Fruit fly (Drosophila melanogaster): ENCODE measurements around the gene His3.3B.
A peak's percentile ranks its signal among the peaks of the same experiment; 100 is the strongest.

Gene His3.3B

dm6 chrX:9163110-9163509, 6.6 kb upstream of the His3.3B start, which contains the start of gene mei-P26:
Gene mei-P26 (plus strand): TSS chrX:9163255.
- TF ChIP-seq CTCF (optimal IDR thresholded peaks at IDR 0.05) (no peak), CG8478 (optimal IDR thresholded peaks at IDR 0.05) (no peak)

DNA sequence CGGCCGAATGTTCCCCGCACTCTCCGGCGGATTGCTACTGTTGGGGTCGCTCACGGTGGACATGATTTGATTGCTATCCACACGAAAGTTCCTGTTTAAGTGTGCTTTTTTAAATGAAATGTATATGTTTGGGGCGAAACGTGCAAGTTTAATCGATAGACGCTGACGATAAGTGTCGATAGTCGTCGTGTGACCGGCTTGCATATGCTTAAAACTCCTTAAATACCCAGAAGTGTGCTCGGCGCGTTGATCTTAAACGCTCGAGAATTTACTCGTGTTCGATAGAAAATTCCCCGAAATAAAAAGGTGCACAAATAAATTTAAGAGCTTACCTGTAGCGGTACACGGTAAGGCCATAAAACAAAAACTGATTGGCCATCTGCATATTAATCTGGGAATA, 5.4 kb upstream of the His3.3B start, which contains the start of the genes Zpr1 and CG44532:
Gene Zpr1, minus strand, starts transcription at position 179 of the 400 bp plus-strand sequence.
Gene CG44532, plus strand, starts transcription at position 181 of the 400 bp plus-strand sequence.
- no peak for TF ChIP-seq CG8478 (optimal IDR thresholded peaks at IDR 0.05)

DNA sequence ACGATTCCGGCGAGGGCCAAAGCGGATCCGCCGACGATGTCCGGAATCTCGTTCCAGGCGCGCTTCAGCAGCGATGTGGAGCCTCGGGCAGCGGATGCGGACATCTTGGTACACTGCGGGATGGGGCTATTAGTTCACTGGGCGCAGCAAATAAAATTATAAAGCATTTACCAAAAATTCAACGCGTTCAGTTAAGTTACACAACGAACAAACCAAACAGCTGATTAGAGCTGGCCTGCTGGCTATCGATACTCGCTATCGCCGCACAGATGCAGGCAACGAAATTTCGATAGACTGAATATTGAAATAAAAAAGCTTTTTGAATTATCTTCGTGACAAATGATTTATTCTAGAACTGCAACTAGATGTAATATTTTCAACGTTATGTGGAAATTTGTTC, 3.3 kb upstream of the His3.3B start, which contains the start of gene NdufA3:
Gene NdufA3, minus strand, starts transcription at position 317 of the 400 bp plus-strand sequence.
- TF ChIP-seq CTCF (optimal IDR thresholded peaks at IDR 0.05) (no peak), CG8478 (optimal IDR thresholded peaks at IDR 0.05) (no peak)

- TF ChIP-seq CTCF (optimal IDR thresholded peaks at IDR 0.05) (no peak), CG8478 (optimal IDR thresholded peaks at IDR 0.05) (no peak)
Measured at dm6 chrX:9158366-9158765, 1.9 kb upstream of the His3.3B start, which contains the start of the genes Ost48 and Dlip1. Gene Ost48 (minus strand): TSS chrX:9158515. Gene Dlip1 (plus strand): TSS chrX:9158622.

DNA sequence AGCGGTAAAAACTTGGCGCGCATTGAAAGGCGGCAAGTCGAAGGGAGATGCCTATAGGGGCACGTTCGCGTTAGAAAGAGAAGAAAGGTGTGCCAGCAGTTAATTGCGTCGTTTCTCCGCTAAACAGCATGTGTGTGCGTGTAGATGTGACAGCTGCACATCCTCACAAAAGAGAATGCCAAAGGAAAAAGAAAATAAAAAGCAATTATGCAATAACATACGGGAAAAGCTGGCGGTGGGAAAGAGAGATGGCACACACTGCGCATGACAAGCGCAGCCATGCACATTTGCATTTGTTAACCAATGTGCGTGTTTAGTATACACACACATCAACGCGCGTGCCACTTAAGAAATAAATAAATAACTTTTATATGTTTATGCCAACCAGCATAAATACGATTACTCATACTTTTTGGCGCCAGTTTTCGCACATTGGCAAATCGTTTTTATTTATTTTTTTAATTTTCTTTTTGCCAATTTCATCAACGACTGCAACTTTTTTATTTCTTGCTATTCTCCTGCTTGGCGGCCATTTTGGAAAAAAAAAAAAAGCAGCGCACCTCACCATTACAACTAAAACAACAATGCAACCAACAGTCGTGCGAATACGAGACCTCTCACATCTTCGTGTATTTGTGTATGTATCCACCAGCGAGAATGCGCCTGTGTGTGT, 618 bp downstream of the His3.3B start:
- peak in 1 of 2 experiments; percentile 16 for TF ChIP-seq CTCF (optimal IDR thresholded peaks at IDR 0.05)
- no peak for TF ChIP-seq CG8478 (optimal IDR thresholded peaks at IDR 0.05)

DNA sequence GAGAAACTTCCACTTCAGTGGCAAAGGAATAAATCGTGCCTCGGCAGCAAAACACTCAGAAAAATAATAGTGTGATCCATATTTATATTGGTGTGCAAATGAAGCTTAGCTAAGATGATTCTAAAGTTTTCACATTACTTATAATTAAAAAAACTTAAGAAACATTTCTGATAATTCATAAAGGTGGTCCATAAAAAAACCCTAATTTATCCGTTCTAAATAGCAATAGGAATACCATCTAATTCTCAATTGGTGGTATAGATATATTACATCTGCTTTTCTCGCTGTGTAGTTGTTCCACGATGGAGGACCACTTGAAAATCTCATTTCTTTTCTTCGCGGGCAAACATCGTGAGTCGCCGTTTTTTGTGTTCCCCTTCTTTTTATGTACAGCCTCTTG, 1.3 kb downstream of the His3.3B start:
- TF ChIP-seq CTCF (optimal IDR thresholded peaks at IDR 0.05) (no peak), CG8478 (optimal IDR thresholded peaks at IDR 0.05) (no peak)

DNA sequence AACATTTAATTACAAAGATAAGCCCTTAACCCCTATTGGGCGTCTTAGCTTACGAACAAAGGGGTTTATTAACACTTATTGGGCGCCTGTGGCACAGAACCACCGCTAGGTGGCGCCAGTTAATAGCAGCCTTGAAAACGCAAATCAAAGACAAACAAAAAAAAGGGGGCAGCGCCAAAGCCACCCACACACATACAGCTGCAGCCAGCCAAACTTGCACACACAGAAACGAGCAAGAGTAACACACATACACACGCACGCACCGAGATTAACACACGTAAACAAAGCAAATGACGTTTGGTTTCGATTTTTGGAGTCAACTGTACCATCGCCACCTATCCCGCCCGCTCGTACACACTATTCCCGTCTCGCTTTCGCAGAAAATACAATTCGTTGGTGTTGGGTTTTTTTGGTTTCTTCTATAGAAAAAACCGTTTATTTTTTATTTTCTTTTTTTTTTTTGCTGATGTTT, 4.3 kb downstream of the His3.3B start:
- no peak for TF ChIP-seq CG8478 (optimal IDR thresholded peaks at IDR 0.05)
- TF ChIP-seq CTCF (optimal IDR thresholded peaks at IDR 0.05) = peak; percentile 85 to 89

dm6 chrX:9148989-9149522, 7.4 kb downstream of the His3.3B start, which contains the start of the genes fh and Bap111:
Gene fh (minus strand): TSS chrX:9149071.
Gene Bap111 (plus strand): TSS chrX:9149309.
- TF ChIP-seq CTCF (optimal IDR thresholded peaks at IDR 0.05) = no peak
- no peak for TF ChIP-seq CG8478 (optimal IDR thresholded peaks at IDR 0.05)

DNA sequence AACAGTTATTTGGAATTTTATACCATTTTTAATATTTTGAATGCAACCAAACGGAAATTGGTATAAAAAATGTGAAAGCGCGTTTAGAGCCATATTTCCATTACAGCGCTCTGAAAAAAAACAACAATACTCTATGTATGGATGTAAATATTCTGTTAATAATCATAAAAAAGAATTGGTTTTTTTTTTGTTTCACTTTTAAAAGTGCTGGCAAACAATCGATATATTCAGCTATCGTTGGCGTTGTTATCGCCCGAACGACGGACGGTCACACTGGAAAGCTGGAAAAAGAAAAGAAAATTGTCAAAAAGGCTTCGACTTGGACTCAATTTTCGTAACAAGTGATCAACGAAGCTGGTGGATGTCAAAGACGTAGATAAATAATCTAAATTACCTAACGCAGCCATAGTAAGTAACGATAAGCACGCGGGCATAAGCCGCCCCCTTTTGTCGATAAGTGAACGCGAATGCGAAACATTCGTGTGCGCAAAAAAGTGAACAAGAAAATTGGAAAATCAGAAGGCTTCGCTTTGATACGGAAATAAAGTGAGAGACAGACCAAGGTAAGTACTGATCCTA, 14.2 kb downstream of the His3.3B start, which contains the start of gene CG7065:
Gene CG7065, plus strand, starts transcription at position 270 of the 579 bp plus-strand sequence.
- no peak for TF ChIP-seq CG8478 (optimal IDR thresholded peaks at IDR 0.05)
- TF ChIP-seq CTCF (optimal IDR thresholded peaks at IDR 0.05) = no peak

- no peak for TF ChIP-seq CTCF (optimal IDR thresholded peaks at IDR 0.05)
- TF ChIP-seq CG8478 (optimal IDR thresholded peaks at IDR 0.05) = no peak
Measured at dm6 chrX:9141219-9141618, 15.2 kb downstream of the His3.3B start.

dm6 chrX:9139138-9139537, 17.3 kb downstream of the His3.3B start:
- TF ChIP-seq CG8478 (optimal IDR thresholded peaks at IDR 0.05) (no peak), CTCF (optimal IDR thresholded peaks at IDR 0.05) (no peak)

DNA sequence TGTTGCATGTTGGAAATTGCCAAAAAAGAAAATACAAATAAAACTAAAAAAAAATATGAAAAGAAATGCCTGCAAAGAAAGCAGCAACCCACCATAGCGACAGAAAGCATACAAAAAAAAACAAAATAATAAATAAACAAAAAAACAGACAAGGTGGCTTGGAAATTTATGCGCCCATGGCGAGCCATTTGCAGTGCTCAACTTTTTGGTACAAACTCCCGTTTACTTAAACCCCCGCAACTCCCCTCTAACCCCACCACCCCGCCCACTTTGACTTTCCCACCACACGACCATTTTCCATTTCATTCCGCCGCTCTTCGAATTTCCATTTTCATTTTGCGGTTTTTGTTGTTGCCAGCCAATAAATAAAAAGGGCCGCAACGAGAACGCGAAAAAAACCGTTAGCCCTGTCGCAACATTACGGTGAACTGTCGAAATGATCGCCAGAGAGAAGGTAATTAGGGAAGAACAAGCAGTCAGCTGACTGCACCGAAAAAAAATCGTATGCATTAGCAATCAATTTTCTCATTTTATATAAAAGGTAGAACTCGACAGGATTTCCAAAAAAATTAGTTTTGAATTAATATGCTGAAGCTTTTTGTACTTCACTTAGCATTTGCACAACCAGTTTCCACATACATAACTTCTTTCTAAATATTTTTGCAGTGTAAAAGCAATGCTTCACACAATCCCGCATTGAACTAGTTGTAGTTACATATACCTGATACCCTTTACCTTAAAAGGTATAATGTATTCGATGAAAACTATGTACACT, 19.5 kb downstream of the His3.3B start:
- TF ChIP-seq CG8478 (optimal IDR thresholded peaks at IDR 0.05) (no peak), CTCF (optimal IDR thresholded peaks at IDR 0.05) (no peak)

DNA sequence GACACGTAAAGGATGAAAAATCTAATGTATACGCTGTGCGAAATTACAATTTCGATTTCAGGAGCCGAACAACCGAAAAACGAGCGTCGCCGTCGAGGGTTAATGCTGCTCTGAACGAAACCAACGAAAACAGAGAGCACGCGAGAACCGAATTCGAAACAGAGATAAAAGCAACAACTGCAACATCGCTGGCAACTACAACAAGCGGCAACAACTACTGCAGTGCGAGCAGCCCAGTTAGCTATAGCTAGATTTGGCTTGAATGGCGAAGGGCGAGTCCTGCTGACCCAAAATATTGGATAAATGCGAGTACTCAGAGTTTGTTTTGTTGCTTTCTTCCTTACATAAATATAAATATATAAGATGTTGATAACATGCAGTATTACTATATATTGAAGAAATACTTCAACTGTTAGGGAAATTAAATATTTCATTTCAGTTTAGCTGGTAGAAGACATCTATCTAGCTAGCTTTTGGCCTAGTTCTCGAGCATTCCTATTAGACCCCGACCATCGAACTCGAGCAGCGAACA, 21.5 kb downstream of the His3.3B start, which contains the start of gene fend:
Gene fend, minus strand, starts transcription at position 178 of the 532 bp plus-strand sequence.
- TF ChIP-seq CTCF (optimal IDR thresholded peaks at IDR 0.05) (no peak), CG8478 (optimal IDR thresholded peaks at IDR 0.05) (no peak)

dm6 chrX:9134241-9134849, 22.1 kb downstream of the His3.3B start:
- TF ChIP-seq CTCF (optimal IDR thresholded peaks at IDR 0.05) = no peak
- no peak for TF ChIP-seq CG8478 (optimal IDR thresholded peaks at IDR 0.05)
